Worm (Caenorhabditis elegans) whole organism, L4/young adult: ENCODE data around the gene nhr-274.

ENCODE experiments used
- W03F9.2 ChIP-seq: fragments of 150-350 bp; optimal IDR thresholded peaks from 2 replicates; lab custom pipeline; 2014; ENCODE audit warnings: missing biosample characterization, missing genetic modification characterization
- dao-5 ChIP-seq: sonication (generic microtip); optimal IDR thresholded peaks from 2 replicates; lab custom pipeline; 2016; ENCODE audit warnings: missing genotype, missing genetic modification characterization, moderate library complexity, missing compliant biosample characterization
- him-1 ChIP-seq: sonication (generic microtip); optimal IDR thresholded peaks from 2 replicates; lab custom pipeline; 2016; ENCODE audit warnings: missing genotype, missing genetic modification reagents, missing genetic modification characterization, missing compliant biosample characterization

DNA sequence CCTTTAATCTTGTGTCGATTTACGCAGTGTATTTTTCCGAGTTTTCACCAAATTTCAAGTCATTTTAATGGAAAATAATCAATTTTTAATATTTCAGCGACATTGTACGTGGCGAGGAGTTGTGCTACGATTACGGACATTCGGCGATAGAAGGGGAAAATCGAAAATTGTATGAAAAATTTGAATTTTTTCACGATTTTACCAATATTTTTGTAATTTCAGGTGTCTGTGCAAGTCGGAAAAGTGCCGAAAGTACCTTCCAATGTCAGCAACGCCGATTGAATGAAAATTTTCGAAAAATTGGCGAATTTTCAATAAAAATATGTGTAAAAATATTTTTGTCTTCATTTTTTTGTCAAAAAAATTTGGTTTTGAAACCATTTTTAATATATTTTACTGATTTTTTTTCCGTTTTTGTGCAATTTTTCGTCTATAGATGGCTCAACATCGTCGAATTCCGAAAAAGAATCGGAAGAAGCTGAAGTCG lies 39.8 kb downstream of the nhr-274 start, which contains the start of gene Y41D4B.11:
- TF ChIP-seq dao-5 (tag; lab: Kevin White, UChicago) (no peak), W03F9.2 (tag; lab: Kevin White, UChicago) (no peak), him-1 (tag; lab: Kevin White, UChicago) (no peak)
